Fruit fly (Drosophila melanogaster): ENCODE measurements around the gene loqs.

loqs gene

DNA sequence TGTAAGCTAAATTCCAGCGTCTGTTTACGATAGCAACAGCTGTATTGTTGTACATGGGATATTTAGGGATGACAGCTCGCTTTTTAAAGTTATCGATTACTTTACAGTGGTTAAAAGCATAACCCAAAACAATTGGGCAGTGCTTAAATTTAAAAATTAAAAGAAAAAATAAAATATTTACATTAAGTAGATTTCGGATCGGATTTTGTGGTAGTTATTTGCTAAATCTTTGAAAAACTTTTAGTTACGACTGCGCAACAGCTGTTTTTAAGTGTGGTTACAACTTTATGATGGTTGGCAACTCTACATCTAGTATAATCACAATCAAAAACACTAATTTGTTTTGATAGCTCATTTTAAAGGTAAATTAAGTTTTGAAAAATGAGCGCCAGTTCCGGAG, 4.8 kb downstream of the loqs start, which contains the start of the genes Ing5 and CG7099 (continued):
- TF ChIP-seq eg (GFP tag; IDR thresholded peaks at IDR 0.05) (peak; percentile 96), salr (GFP tag; optimal IDR thresholded peaks at IDR 0.05) (peak; percentile 88 to 92), CG11294 (GFP tag; IDR thresholded peaks at IDR 0.05) (peak; percentile 90), CG8319 (GFP tag; optimal IDR thresholded peaks at IDR 0.05) (peak; percentile 90), Sox102F (GFP tag; optimal IDR thresholded peaks at IDR 0.05) (peak; percentile 96), Hr38 (GFP tag; optimal IDR thresholded peaks at IDR 0.05) (peak; percentile 19), Sox15 (GFP tag; optimal IDR thresholded peaks at IDR 0.05) (peak; percentile 94), CG4318 (GFP tag; optimal IDR thresholded peaks at IDR 0.05) (peak; percentile 91), Sox14 (GFP tag; optimal IDR thresholded peaks at IDR 0.05) (peak; percentile 95), Eip75B (GFP tag; optimal IDR thresholded peaks at IDR 0.05) (peak; percentile 93), CG34406 (GFP tag; optimal IDR thresholded peaks at IDR 0.05) (peak; percentile 96), OdsH (GFP tag; optimal IDR thresholded peaks at IDR 0.05) (peak; percentile 97), CG6792 (GFP tag; optimal IDR thresholded peaks at IDR 0.05) (peak; percentile 93), Smox (GFP tag; optimal IDR thresholded peaks at IDR 0.05) (peak; percentile 95), CG11902 (GFP tag; optimal IDR thresholded peaks at IDR 0.05) (peak; percentile 94), fd85E (GFP tag; optimal IDR thresholded peaks at IDR 0.05) (no peak), CG6163 (GFP tag; IDR thresholded peaks at IDR 0.05) (peak; percentile 96)

- TF ChIP-seq ss (GFP tag; optimal IDR thresholded peaks at IDR 0.05): peak; percentile 84 to 92
- TF ChIP-seq CG11762 (GFP tag; optimal IDR thresholded peaks at IDR 0.05; ENCODE audit: insufficient read depth): peak; percentile 76
- TF ChIP-seq CG16779 (tag; optimal IDR thresholded peaks at IDR 0.05): peak; percentile 82
- TF ChIP-seq fd85E (GFP tag; optimal IDR thresholded peaks at IDR 0.05): peak; percentile 90
- peak; percentile 70 for TF ChIP-seq spab (GFP tag; optimal IDR thresholded peaks at IDR 0.05)
- no peak for TF ChIP-seq CG10631 (GFP tag; optimal IDR thresholded peaks at IDR 0.05)
- TF ChIP-seq Blimp-1 (GFP tag; optimal IDR thresholded peaks at IDR 0.05): peak; percentile 75
- TF ChIP-seq CG1621 (tag; optimal IDR thresholded peaks at IDR 0.05): peak; percentile 73
- TF ChIP-seq Met (GFP tag; optimal IDR thresholded peaks at IDR 0.05): peak; percentile 91
- peak; percentile 73 for TF ChIP-seq Hr39 (GFP tag; optimal IDR thresholded peaks at IDR 0.05)
- TF ChIP-seq dsx (GFP tag; optimal IDR thresholded peaks at IDR 0.05; ENCODE audit: poor library complexity, severe bottlenecking): no peak
- peak; percentile 77 for TF ChIP-seq CG8632 (GFP tag; optimal IDR thresholded peaks at IDR 0.05)
- peak; percentile 95 for TF ChIP-seq net (GFP tag; optimal IDR thresholded peaks at IDR 0.05)
- TF ChIP-seq CG11294 (GFP tag; IDR thresholded peaks at IDR 0.05): peak; percentile 18; the same call in 1 of the 2 replicates
- peak; percentile 94 for TF ChIP-seq CG6163 (GFP tag; IDR thresholded peaks at IDR 0.05)
- TF ChIP-seq CG6854 (GFP tag; optimal IDR thresholded peaks at IDR 0.05): peak; percentile 98
- TF ChIP-seq achi (GFP tag; optimal IDR thresholded peaks at IDR 0.05): peak; percentile 83
- TF ChIP-seq CG8319 (GFP tag; optimal IDR thresholded peaks at IDR 0.05): peak; percentile 73
- TF ChIP-seq CG10669 (GFP tag; optimal IDR thresholded peaks at IDR 0.05): peak; percentile 78
- TF ChIP-seq Sox14 (GFP tag; optimal IDR thresholded peaks at IDR 0.05): peak; percentile 72
- no peak for TF ChIP-seq svp (GFP tag)
- peak; percentile 85 for TF ChIP-seq pdm3 (GFP tag; optimal IDR thresholded peaks at IDR 0.05)
- TF ChIP-seq esn (GFP tag; optimal IDR thresholded peaks at IDR 0.05): peak; percentile 93
- TF ChIP-seq Ets96B (tag; optimal IDR thresholded peaks at IDR 0.05): peak; percentile 56
- no peak for TF ChIP-seq CG8119 (GFP tag; IDR thresholded peaks at IDR 0.05)
- TF ChIP-seq vri (GFP tag; optimal IDR thresholded peaks at IDR 0.05): peak; percentile 92
- TF ChIP-seq OdsH (GFP tag; optimal IDR thresholded peaks at IDR 0.05): peak; percentile 82
- peak; percentile 79 for TF ChIP-seq CG31627 (GFP tag; optimal IDR thresholded peaks at IDR 0.05)
- TF ChIP-seq Lpt (GFP tag; optimal IDR thresholded peaks at IDR 0.05): peak; percentile 23
- TF ChIP-seq CG15336 (GFP tag; IDR thresholded peaks at IDR 0.05): no peak
- peak; percentile 65 for TF ChIP-seq CG3032 (tag; optimal IDR thresholded peaks at IDR 0.05)
- peak; percentile 89 for TF ChIP-seq Eip75B (GFP tag; optimal IDR thresholded peaks at IDR 0.05)
- peak; percentile 91 for TF ChIP-seq Sox102F (GFP tag; optimal IDR thresholded peaks at IDR 0.05)
- peak; percentile 19 to 91 for TF ChIP-seq salr (GFP tag; optimal IDR thresholded peaks at IDR 0.05)
- peak; percentile 23 for TF ChIP-seq Eip93F (GFP tag; optimal IDR thresholded peaks at IDR 0.05)
- peak; percentile 78 for TF ChIP-seq CG6792 (GFP tag; optimal IDR thresholded peaks at IDR 0.05)
- no peak for TF ChIP-seq CG4318 (GFP tag; optimal IDR thresholded peaks at IDR 0.05)
- TF ChIP-seq fkh (GFP tag; optimal IDR thresholded peaks at IDR 0.05): no peak
- peak; percentile 92 for TF ChIP-seq eg (GFP tag; IDR thresholded peaks at IDR 0.05)
- TF ChIP-seq CG3919 (GFP tag; optimal IDR thresholded peaks at IDR 0.05): peak; percentile 95
- peak; percentile 41 for TF ChIP-seq CG32006 (GFP tag; optimal IDR thresholded peaks at IDR 0.05)
- peak; percentile 1 for TF ChIP-seq Sox15 (GFP tag; optimal IDR thresholded peaks at IDR 0.05)
- peak; percentile 58 for TF ChIP-seq CG6276 (GFP tag; optimal IDR thresholded peaks at IDR 0.05)
- TF ChIP-seq acj6 (GFP tag; optimal IDR thresholded peaks at IDR 0.05): peak; percentile 85
These were observed 12.5 kb downstream of the loqs start, which contains the start of gene RpL24 for dm6 chr2L:13394903-13395302. TSS of gene RpL24 (minus strand) at chr2L:13395131.
